Fruit fly (Drosophila melanogaster): Measurements from ENCODE around the gene Amt.

Amt gene

DNA sequence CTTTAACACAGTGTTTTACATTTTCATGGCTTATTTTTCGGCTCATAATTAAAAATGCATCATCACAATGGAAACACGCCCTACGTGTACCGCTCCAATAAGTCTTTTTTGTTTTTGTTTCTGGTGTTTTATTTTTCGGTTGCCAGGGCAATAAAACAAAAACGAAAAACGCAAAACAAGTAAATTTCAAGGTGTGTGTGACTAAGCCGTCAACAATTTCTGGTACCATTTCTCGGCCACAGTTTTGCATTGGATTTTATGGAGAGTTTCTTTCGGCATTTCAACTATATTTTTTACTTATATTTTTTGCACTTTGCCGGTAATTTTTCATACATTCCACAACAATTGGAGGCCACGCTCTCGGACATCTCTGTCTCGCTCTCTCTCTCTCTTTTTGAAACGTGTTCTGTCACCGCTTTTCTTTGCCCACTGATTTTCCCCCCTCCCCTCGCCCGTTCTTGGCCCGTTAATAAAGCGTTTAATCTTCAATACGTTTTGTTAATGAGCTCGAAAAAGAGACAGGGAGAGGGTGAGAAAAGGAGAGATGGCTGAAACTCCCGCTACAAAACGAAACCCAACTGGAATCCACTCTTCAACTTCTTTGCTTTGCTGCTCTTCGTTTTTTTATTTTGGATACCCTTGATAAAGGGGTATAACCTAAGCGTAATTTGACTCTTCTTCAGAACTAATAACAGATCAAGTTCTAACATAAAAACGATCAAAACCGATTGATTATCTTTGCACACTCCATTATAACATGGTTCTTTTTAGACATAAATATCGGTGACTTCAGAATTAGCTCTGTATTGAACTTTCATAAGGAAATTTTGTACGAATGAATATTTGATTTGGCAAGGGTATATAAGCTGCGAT is 44.3 kb upstream of the Amt start (continued):
- TF ChIP-seq fru (GFP tag; optimal IDR thresholded peaks at IDR 0.05), result peak; percentile 45
- peak; percentile 56 for TF ChIP-seq OdsH (GFP tag; optimal IDR thresholded peaks at IDR 0.05)
- TF ChIP-seq dmrt93B (GFP tag; optimal IDR thresholded peaks at IDR 0.05), result no peak
- TF ChIP-seq Abd-B (GFP tag; optimal IDR thresholded peaks at IDR 0.05), result no peak

DNA sequence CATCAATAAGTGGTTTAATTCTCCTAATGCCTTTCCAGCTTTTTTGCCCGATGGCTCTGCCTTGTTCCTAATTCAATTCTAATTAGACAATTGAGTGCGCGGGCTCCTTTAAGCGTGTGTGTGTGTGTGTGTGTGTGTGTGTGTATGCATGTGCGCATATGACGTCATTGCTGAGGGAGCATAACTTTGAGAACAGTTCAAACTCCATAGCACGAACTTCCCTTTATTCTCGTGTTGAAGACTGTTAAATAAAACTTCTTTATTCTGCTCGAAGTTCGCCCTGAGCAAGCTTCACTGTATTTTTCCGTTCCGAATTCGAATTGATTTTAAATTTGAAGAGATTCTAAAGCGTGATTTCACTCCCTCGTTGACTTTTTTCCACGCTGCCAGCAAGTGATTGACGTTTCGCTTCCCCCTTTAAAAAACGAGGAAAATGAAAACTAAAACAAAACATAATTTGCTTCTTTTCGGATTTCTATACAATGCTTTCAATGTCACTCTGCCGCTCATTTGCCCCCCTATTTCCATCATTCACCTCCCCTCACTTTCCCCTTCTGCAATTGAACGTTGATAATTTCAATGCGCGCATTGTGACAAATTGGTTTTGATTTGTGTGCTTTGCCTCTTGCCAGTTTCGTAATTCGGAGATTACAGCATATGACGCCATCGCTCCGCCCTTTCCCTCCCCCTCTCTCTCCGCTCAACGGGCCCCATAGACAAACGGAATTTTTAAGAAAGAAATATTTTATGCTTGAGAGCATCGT is 43.5 kb upstream of the Amt start:
- no peak for TF ChIP-seq br (GFP tag; optimal IDR thresholded peaks at IDR 0.05)
- no peak for TF ChIP-seq h (GFP tag; optimal IDR thresholded peaks at IDR 0.05)
- TF ChIP-seq Rel (GFP tag; optimal IDR thresholded peaks at IDR 0.05), result no peak
- no peak for TF ChIP-seq Rel (tag; optimal IDR thresholded peaks at IDR 0.05)
- TF ChIP-seq Dfd (GFP tag; optimal IDR thresholded peaks at IDR 0.05), result peak; percentile 94
- no peak for TF ChIP-seq Mio (GFP tag; optimal IDR thresholded peaks at IDR 0.05)
- peak in 1 of 2 experiments; percentile 40 for TF ChIP-seq foxo (GFP tag; optimal IDR thresholded peaks at IDR 0.05)

DNA sequence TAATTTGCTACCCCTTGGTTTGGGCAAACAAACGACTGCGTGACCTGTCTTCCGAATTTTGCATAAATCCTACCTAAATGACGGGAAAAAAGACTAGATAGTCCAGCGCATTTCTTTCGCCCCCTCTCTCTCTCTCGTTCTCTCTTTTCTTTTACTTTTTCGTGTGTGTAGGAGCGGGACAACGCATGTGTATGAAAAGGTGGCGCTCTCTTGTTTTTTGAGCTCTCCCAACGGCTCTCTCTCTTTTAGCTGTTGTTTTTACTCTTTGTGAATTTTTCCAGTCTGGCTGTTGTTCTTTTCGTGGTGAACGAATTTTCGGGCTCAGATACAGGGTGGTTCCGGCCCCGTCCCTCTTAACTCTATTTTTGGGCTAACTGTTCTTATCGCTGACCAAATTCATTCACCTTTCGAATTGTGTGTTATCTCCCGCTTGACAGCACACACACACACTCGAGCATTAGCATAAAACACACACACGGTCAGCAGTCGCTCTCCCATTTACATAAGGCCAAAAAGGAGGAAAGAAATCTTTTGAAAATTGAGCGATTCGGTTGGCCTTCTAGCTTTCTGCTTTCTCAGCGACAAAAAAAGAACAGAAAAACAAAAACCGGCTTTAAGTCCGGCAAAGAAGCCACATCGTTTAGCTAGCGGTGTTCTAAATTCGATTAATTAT is 42.8 kb upstream of the Amt start:
- TF ChIP-seq foxo (GFP tag; optimal IDR thresholded peaks at IDR 0.05) (no peak), dl (GFP tag; optimal IDR thresholded peaks at IDR 0.05; ENCODE audit: insufficient read depth in 1 of 2, partially characterized antibody in 2 of 2) (peak; percentile 86 to 92), br (GFP tag; optimal IDR thresholded peaks at IDR 0.05) (no peak), Hnf4 (GFP tag; optimal IDR thresholded peaks at IDR 0.05) (no peak), GATAd (GFP tag; optimal IDR thresholded peaks at IDR 0.05) (no peak), Jra (GFP tag; optimal IDR thresholded peaks at IDR 0.05) (no peak), Abd-B (GFP tag; optimal IDR thresholded peaks at IDR 0.05) (no peak), fru (GFP tag; optimal IDR thresholded peaks at IDR 0.05) (no peak), rgr (GFP tag; optimal IDR thresholded peaks at IDR 0.05) (peak; percentile 8), Dfd (GFP tag; optimal IDR thresholded peaks at IDR 0.05) (no peak), sv (GFP tag; optimal IDR thresholded peaks at IDR 0.05) (no peak), woc (GFP tag; optimal IDR thresholded peaks at IDR 0.05) (no peak), h (GFP tag; optimal IDR thresholded peaks at IDR 0.05) (peak; percentile 24), CrebA (GFP tag; optimal IDR thresholded peaks at IDR 0.05; ENCODE audit: borderline replicate concordance) (no peak), Hr78 (GFP tag; optimal IDR thresholded peaks at IDR 0.05) (no peak), CG9705 (GFP tag; optimal IDR thresholded peaks at IDR 0.05) (no peak), Myc (optimal IDR thresholded peaks at IDR 0.05) (no peak), lola (GFP tag; optimal IDR thresholded peaks at IDR 0.05) (no peak), CG32264 (GFP tag; optimal IDR thresholded peaks at IDR 0.05) (no peak), usp (GFP tag; optimal IDR thresholded peaks at IDR 0.05) (no peak), brk (GFP tag; optimal IDR thresholded peaks at IDR 0.05) (no peak), Mio (GFP tag; optimal IDR thresholded peaks at IDR 0.05) (no peak), OdsH (GFP tag; optimal IDR thresholded peaks at IDR 0.05) (peak; percentile 32), ey (GFP tag; optimal IDR thresholded peaks at IDR 0.05) (no peak), sage (GFP tag; optimal IDR thresholded peaks at IDR 0.05) (no peak), jim (GFP tag; optimal IDR thresholded peaks at IDR 0.05) (no peak), N (GFP tag; optimal IDR thresholded peaks at IDR 0.05) (no peak), Vsx2 (GFP tag; optimal IDR thresholded peaks at IDR 0.05; ENCODE audit: partially characterized antibody) (peak; percentile 70), HLH106 (tag; optimal IDR thresholded peaks at IDR 0.05) (no peak), tai (GFP tag; optimal IDR thresholded peaks at IDR 0.05) (no peak), Sp1 (GFP tag; optimal IDR thresholded peaks at IDR 0.05) (peak; percentile 34), dsf (GFP tag; optimal IDR thresholded peaks at IDR 0.05; ENCODE audit: borderline replicate concordance) (no peak), dmrt93B (GFP tag; optimal IDR thresholded peaks at IDR 0.05) (no peak), Dif (GFP tag; optimal IDR thresholded peaks at IDR 0.05; ENCODE audit: partially characterized antibody) (peak; percentile 90), psq (GFP tag; optimal IDR thresholded peaks at IDR 0.05) (peak; percentile 64), Hr83 (GFP tag; optimal IDR thresholded peaks at IDR 0.05; ENCODE audit: poor library complexity, severe bottlenecking) (no peak), pan (optimal IDR thresholded peaks at IDR 0.05) (no peak), Rel (GFP tag; optimal IDR thresholded peaks at IDR 0.05) (no peak), Rel (tag; optimal IDR thresholded peaks at IDR 0.05) (no peak)

Data from whole organism, wandering third instar larva.